Fruit fly (Drosophila melanogaster) whole organism, embryonic: Measurements from ENCODE around the gene Osi19.

ENCODE experiments used
- Ada2b ChIP-seq: fragments of 200-800 bp; sonication (Bioruptor generic); IDR thresholded peaks from 2 replicates; pipeline ENCODE4 v1.3.6; 2022; ENCODE audit warnings: missing biosample characterization, missing genetic modification characterization
- Awh ChIP-seq: fragments of 200-800 bp; sonication (Bioruptor generic); IDR thresholded peaks from 2 replicates; pipeline ENCODE4, ENCODE4 v1.3.6; 2022; ENCODE audit warnings: missing biosample characterization, missing genetic modification characterization
- B-H1 ChIP-seq: fragments of 200-800 bp; sonication (Bioruptor generic); IDR thresholded peaks from 3 replicates; pipeline ENCODE4 v1.3.6; 2022; ENCODE audit warnings: missing biosample characterization, missing genetic modification characterization
- Blimp-1 ChIP-seq: fragments of 200-800 bp; sonication (Bioruptor generic); optimal IDR thresholded peaks from 3 replicates; lab custom pipeline; 2018; ENCODE audit warnings: missing biosample characterization, missing genetic modification characterization, mild to moderate bottlenecking, moderate library complexity, missing genetic modification reagents
- CG10321 ChIP-seq: fragments of 200-800 bp; sonication (Bioruptor generic); IDR thresholded peaks from 2 replicates; pipeline ENCODE4 v1.3.6; 2022; ENCODE audit warnings: missing biosample characterization, missing genetic modification characterization
- CG12155 ChIP-seq: fragments of 200-800 bp; sonication (Bioruptor generic); optimal IDR thresholded peaks from 3 replicates; lab custom pipeline; 2016; ENCODE audit warnings: missing biosample characterization, missing genetic modification characterization
- CG1233 ChIP-seq: fragments of 200-800 bp; sonication (Bioruptor generic); optimal IDR thresholded peaks from 4 replicates; lab custom pipeline; 2018; ENCODE audit warnings: missing biosample characterization, mild to moderate bottlenecking, missing genetic modification characterization
- CG1647 ChIP-seq: fragments of 200-800 bp; sonication (Bioruptor generic); optimal IDR thresholded peaks from 3 replicates; lab custom pipeline; 2016; ENCODE audit warnings: missing biosample characterization, missing genetic modification characterization
- CG2678 ChIP-seq: fragments of 200-800 bp; sonication (Bioruptor generic); optimal IDR thresholded peaks from 3 replicates; lab custom pipeline; 2019; ENCODE audit warnings: missing biosample characterization, mild to moderate bottlenecking, missing genetic modification characterization, moderate library complexity
- CG2889 ChIP-seq: fragments of 200-800 bp; sonication (Bioruptor generic); IDR thresholded peaks from 3 replicates; pipeline ENCODE4 v1.3.6; 2022; ENCODE audit warnings: missing biosample characterization, missing genetic modification characterization
- CG3838 ChIP-seq: fragments of 200-800 bp; sonication (Bioruptor generic); optimal IDR thresholded peaks from 3 replicates; lab custom pipeline; 2016; ENCODE audit warnings: missing biosample characterization, missing genetic modification characterization
- CG42726 ChIP-seq: fragments of 200-800 bp; sonication (Bioruptor generic); IDR thresholded peaks from 2 replicates; pipeline ENCODE4 v1.3.6; 2022; ENCODE audit warnings: missing biosample characterization, missing genetic modification characterization; ENCODE audit not compliant: partially characterized antibody
- CG6791 ChIP-seq: fragments of 200-800 bp; sonication (Bioruptor generic); IDR thresholded peaks from 3 replicates; pipeline ENCODE4 v1.3.6; 2022; ENCODE audit warnings: missing biosample characterization, missing genetic modification characterization; ENCODE audit not compliant: partially characterized antibody
- CG6813 ChIP-seq: fragments of 200-800 bp; sonication (Bioruptor generic); optimal IDR thresholded peaks from 2 replicates; lab custom pipeline; 2017; ENCODE audit warnings: missing biosample characterization, missing genetic modification characterization, mild to moderate bottlenecking, moderate library complexity, missing genetic modification reagents
- CG6854 ChIP-seq: fragments of 200-800 bp; sonication (Bioruptor generic); optimal IDR thresholded peaks from 3 replicates; lab custom pipeline; 2017; ENCODE audit warnings: missing biosample characterization, mild to moderate bottlenecking, missing genetic modification characterization
- CG7372 ChIP-seq: fragments of 200-800 bp; sonication (Bioruptor generic); IDR thresholded peaks from 2 replicates; pipeline ENCODE4 v1.3.6; 2022; ENCODE audit warnings: missing biosample characterization, missing genetic modification characterization
- CG9797 ChIP-seq: fragments of 200-800 bp; sonication (Bioruptor generic); optimal IDR thresholded peaks from 3 replicates; lab custom pipeline; 2018; ENCODE audit warnings: missing biosample characterization, mild to moderate bottlenecking, missing genetic modification characterization
- Doc3 ChIP-seq: fragments of 200-800 bp; sonication (Bioruptor generic); IDR thresholded peaks from 3 replicates; pipeline ENCODE4 v1.3.6; 2022; ENCODE audit warnings: missing biosample characterization, missing genetic modification characterization; ENCODE audit not compliant: partially characterized antibody
- E2f1 ChIP-seq: fragments of 200-800 bp; sonication (Bioruptor generic); IDR thresholded peaks from 2 replicates; pipeline ENCODE4 v1.3.6; 2022; ENCODE audit warnings: missing biosample characterization, missing genetic modification characterization
- Eip74EF ChIP-seq, 2 experiments: fragments of 200-800 bp in 1 of 2; fragments of >200 bp in 1 of 2; sonication (Bioruptor generic) in 1 of 2; optimal IDR thresholded peaks; 2 replicates each; lab custom pipeline; 2017 to 2019; ENCODE audit warnings: missing biosample characterization in 2 of 2, missing genetic modification characterization in 2 of 2, mild to moderate bottlenecking in 1 of 2, moderate library complexity in 1 of 2
- GATAe ChIP-seq: fragments of 200-800 bp; sonication (Bioruptor generic); conservative IDR thresholded peaks from 2 replicates; pipeline ENCODE4 v1.3.6; 2022; ENCODE audit warnings: missing biosample characterization, missing genetic modification characterization
- HLH4C ChIP-seq: fragments of 200-800 bp; sonication (Bioruptor generic); IDR thresholded peaks from 3 replicates; pipeline ENCODE4 v1.3.6; 2022; ENCODE audit warnings: missing biosample characterization, missing genetic modification characterization; ENCODE audit not compliant: partially characterized antibody
- Myb ChIP-seq: fragments of 200-800 bp; sonication (Bioruptor generic); optimal IDR thresholded peaks from 2 replicates; lab custom pipeline; 2016; ENCODE audit warnings: missing biosample characterization, missing genetic modification characterization
- Nf-YA ChIP-seq: fragments of 200-800 bp; sonication (Bioruptor generic); IDR thresholded peaks from 2 replicates; pipeline ENCODE4 v1.3.6; 2022; ENCODE audit warnings: missing biosample characterization, missing genetic modification characterization
- Opbp ChIP-seq: fragments of 200-800 bp; sonication (Bioruptor generic); IDR thresholded peaks from 3 replicates; pipeline ENCODE4 v1.3.6; 2022; ENCODE audit warnings: missing biosample characterization, missing genetic modification characterization; ENCODE audit not compliant: partially characterized antibody
- Spps ChIP-seq: fragments of 200-800 bp; sonication (Bioruptor generic); optimal IDR thresholded peaks from 2 replicates; lab custom pipeline; 2018; ENCODE audit warnings: missing biosample characterization, mild to moderate bottlenecking, missing genetic modification characterization
- Usf ChIP-seq: fragments of 200-800 bp; sonication (Bioruptor generic); optimal IDR thresholded peaks from 2 replicates; lab custom pipeline; 2017; ENCODE audit warnings: missing genotype, missing biosample characterization, missing genetic modification characterization
- ab ChIP-seq: fragments of 200-800 bp; sonication (Bioruptor generic); optimal IDR thresholded peaks from 2 replicates; lab custom pipeline; 2016; ENCODE audit warnings: missing biosample characterization, missing genetic modification characterization
- az2 ChIP-seq: fragments of 200-800 bp; sonication (Bioruptor generic); optimal IDR thresholded peaks from 3 replicates; lab custom pipeline; 2016; ENCODE audit warnings: missing biosample characterization, missing genetic modification characterization
- hb ChIP-seq: fragments of 200-800 bp; sonication (Bioruptor generic); IDR thresholded peaks from 3 replicates; pipeline ENCODE4 v1.3.6; 2022; ENCODE audit warnings: missing biosample characterization, missing genetic modification characterization; ENCODE audit not compliant: partially characterized antibody
- ind ChIP-seq: fragments of 200-800 bp; sonication (Bioruptor generic); optimal IDR thresholded peaks from 3 replicates; lab custom pipeline; 2016; ENCODE audit warnings: missing biosample characterization, missing genetic modification characterization
- lov ChIP-seq, 2 experiments: fragments of 200-800 bp in 1 of 2; fragments of >200 bp in 1 of 2; sonication (Bioruptor generic) in 1 of 2; IDR thresholded peaks in 1 of 2; optimal IDR thresholded peaks in 1 of 2; 2 replicates in 1 of 2; 3 replicates in 1 of 2; pipeline versions ENCODE4 v1.3.6 to Lab custom; 2017 to 2022; ENCODE audit warnings: missing biosample characterization in 1 of 2, missing genetic modification characterization in 1 of 2
- mirr ChIP-seq: fragments of 200-800 bp; sonication (Bioruptor generic); optimal IDR thresholded peaks from 3 replicates; lab custom pipeline; 2018; ENCODE audit warnings: missing biosample characterization, mild to moderate bottlenecking, missing genetic modification characterization
- prd ChIP-seq, 3 experiments: fragments of >200 bp in 2 of 3; fragments of 200-800 bp in 1 of 3; sonication (Bioruptor generic) in 1 of 3; optimal IDR thresholded peaks in 2 of 3; IDR thresholded peaks in 1 of 3; 2 replicates in 2 of 3; 3 replicates in 1 of 3; pipeline versions ENCODE4 v1.3.6 to Lab custom; 2017 to 2022; ENCODE audit warnings: missing biosample characterization in 1 of 3, missing genetic modification characterization in 1 of 3
- psq ChIP-seq: fragments of 200-800 bp; sonication (Bioruptor generic); optimal IDR thresholded peaks from 2 replicates; lab custom pipeline; 2017; ENCODE audit warnings: missing biosample characterization, missing genetic modification characterization
- slbo ChIP-seq: fragments of 200-800 bp; sonication (Bioruptor generic); IDR thresholded peaks from 2 replicates; pipeline ENCODE4 v1.3.6; 2022; ENCODE audit warnings: missing biosample characterization, missing genetic modification characterization
- stwl ChIP-seq: fragments of 200-800 bp; sonication (Bioruptor generic); optimal IDR thresholded peaks from 3 replicates; lab custom pipeline; 2018; ENCODE audit warnings: missing biosample characterization, mild to moderate bottlenecking, missing genetic modification characterization, moderate library complexity
- trh ChIP-seq: fragments of 200-800 bp; sonication (Bioruptor generic); optimal IDR thresholded peaks from 2 replicates; lab custom pipeline; 2016; ENCODE audit warnings: missing biosample characterization, missing genetic modification characterization
- twi ChIP-seq: fragments of 200-800 bp; optimal IDR thresholded peaks from 2 replicates; lab custom pipeline; 2019; ENCODE audit warnings: missing biosample characterization, mild to moderate bottlenecking, missing genetic modification characterization, moderate library complexity

Osi19 gene

DNA sequence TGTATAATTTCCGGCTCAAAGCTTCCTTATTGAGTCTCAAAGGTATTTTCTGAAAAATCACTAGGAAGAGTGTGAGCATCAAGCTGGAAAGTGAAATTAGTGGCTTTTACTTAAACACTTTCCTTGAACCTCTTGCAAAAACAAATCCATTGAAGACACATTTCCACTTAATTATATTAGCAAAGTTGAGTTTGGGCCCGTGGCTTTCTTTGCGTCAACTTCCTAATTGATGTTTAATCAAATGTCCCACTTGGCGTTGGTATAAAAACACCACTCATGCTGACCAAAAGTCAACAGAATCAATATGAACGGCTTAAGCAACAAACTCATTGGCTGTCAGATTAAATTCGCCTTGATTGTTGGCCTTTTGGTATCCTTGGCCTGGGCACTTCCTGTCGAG lies 31.4 kb upstream of the Osi19 start, which contains the start of gene CG46396:
TSS of gene CG46396 (plus strand) at position 301 of the 400 bp plus-strand sequence.
- TF ChIP-seq az2 (GFP tag; lab: Kevin White, UChicago) (no peak), CG2889 (no peak), ind (no peak), prd (optimal IDR thresholded peaks at IDR 0.05; lab: Kevin White, UChicago) (no peak), prd (GFP tag; IDR thresholded peaks at IDR 0.05; lab: Robert Waterston, UW) (no peak), CG6854 (GFP tag; lab: Kevin White, UChicago) (no peak), E2f1 (GFP tag; lab: Robert Waterston, UW) (no peak), twi (tag; lab: Kevin White, UChicago) (no peak), Opbp (GFP tag; lab: Robert Waterston, UW) (no peak), trh (GFP tag; lab: Kevin White, UChicago) (no peak), Doc3 (GFP tag; lab: Robert Waterston, UW) (no peak), Spps (tag; lab: Kevin White, UChicago) (no peak), ab (GFP tag; lab: Kevin White, UChicago) (no peak), CG6813 (no peak), Awh (no peak), CG9797 (GFP tag; lab: Kevin White, UChicago) (no peak), CG1647 (no peak), Usf (no peak), B-H1 (no peak), lov (optimal IDR thresholded peaks at IDR 0.05; lab: Kevin White, UChicago) (no peak), lov (GFP tag; IDR thresholded peaks at IDR 0.05; lab: Robert Waterston, UW) (no peak), CG42726 (GFP tag; lab: Robert Waterston, UW) (no peak)

DNA sequence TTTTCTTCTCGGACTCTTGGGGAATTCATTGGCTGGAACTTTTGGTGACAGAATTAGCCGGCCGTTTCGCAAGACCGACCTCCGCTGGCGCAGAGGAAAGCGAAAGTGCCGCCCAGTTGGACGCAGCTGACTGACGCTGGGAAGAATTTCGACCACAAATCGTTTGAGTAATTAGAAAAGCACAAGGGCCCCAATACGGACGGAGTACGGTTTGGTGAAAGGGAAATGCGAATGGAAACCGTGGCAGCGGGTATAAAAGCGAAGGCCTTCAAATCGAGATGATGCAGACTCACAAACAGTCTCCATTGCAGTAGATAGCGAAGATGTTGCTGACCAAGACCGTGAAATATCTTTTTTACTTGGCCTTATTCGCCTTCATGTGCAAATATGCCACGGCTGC lies 30.2 kb upstream of the Osi19 start, which contains the start of gene Osi16:
TSS of gene Osi16 (plus strand) at position 301 of the 400 bp plus-strand sequence.
- TF ChIP-seq GATAe (GFP tag; lab: Robert Waterston, UW) (no peak), hb (GFP tag; lab: Robert Waterston, UW) (0 out of 3 replicates have a peak, but pooled peaks have one; percentile 28), Blimp-1 (GFP tag; lab: Kevin White, UChicago) (peak; percentile 31), HLH4C (GFP tag; lab: Robert Waterston, UW) (no peak)

DNA sequence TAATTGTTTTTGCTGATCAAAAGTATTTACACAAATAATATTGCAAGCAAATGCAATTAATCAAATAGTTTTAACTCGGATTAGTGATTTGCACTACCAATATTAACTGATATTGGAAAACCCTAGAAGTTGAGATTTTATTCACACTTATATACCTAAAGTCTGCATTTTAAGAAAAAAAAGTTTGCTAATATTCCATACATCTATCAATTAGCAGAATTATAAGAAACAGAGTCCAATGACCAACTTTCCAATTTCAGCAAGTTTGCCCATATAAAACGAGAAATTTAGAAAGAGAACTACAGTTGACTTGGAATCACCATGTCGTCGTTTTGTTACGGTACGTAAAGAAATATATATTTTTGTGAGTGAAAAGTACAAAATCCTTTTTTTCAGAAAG lies 28.6 kb upstream of the Osi19 start, which contains the start of gene CG46026:
TSS of gene CG46026 (plus strand) at position 301 of the 400 bp plus-strand sequence.
- no peak for TF ChIP-seq Nf-YA (GFP tag; lab: Robert Waterston, UW)
- no peak for TF ChIP-seq CG7372 (GFP tag; lab: Robert Waterston, UW)
- no peak for TF ChIP-seq slbo (GFP tag; lab: Robert Waterston, UW)
- TF ChIP-seq CG2678, result no peak
- TF ChIP-seq Ada2b (GFP tag; lab: Robert Waterston, UW), result no peak
- TF ChIP-seq Eip74EF (GFP tag; optimal IDR thresholded peaks at IDR 0.05; lab: Kevin White, UChicago), result no peak
- TF ChIP-seq psq, result no peak
- no peak for TF ChIP-seq CG6791 (GFP tag; lab: Robert Waterston, UW)
- no peak for TF ChIP-seq CG3838 (GFP tag; lab: Kevin White, UChicago)
- no peak for TF ChIP-seq stwl (tag; lab: Kevin White, UChicago)
- TF ChIP-seq mirr (GFP tag; lab: Kevin White, UChicago), result no peak
- no peak for TF ChIP-seq CG12155
- TF ChIP-seq Myb (GFP tag; lab: Kevin White, UChicago), result no peak
- TF ChIP-seq CG1233 (GFP tag; lab: Kevin White, UChicago), result no peak
- no peak for TF ChIP-seq CG10321 (GFP tag; lab: Robert Waterston, UW)
- TF ChIP-seq, all 482 proteins: peak for 0
